Worm (Caenorhabditis elegans) whole organism, late embryonic: ENCODE results near the gene T23B5.3.

Experiments
- K09A11.1 ChIP-seq: sonication (generic microtip); optimal IDR thresholded peaks from 2 replicates; lab custom pipeline; 2017; ENCODE audit warnings: antibody characterized with exemption, mild to moderate bottlenecking, missing genetic modification characterization, missing compliant biosample characterization; ENCODE audit not compliant: insufficient read depth

Gene T23B5.3

DNA sequence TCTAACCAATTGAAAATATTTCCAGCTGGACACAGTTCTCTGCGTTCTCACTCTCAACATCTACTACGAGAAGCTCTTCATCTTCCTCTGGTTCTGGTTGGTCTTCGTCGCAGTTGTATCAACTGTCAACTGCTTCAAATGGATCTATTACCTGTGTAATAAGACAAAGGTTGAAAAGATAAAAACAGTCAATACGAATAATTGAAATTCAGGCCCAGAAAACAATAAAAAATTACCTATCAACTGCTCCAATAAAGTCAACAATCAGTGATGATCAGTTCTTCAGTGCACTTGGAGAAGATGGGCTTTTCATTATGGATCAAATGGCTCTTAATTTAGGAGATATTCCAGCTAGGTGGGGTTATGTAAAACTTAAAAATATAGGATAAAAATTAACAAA, 60.3 kb downstream of the T23B5.3 start (continued):
- no peak for TF ChIP-seq K09A11.1
